Fruit fly (Drosophila melanogaster): ENCODE data around the gene CG32277.

- TF ChIP-seq cg (GFP tag; optimal IDR thresholded peaks at IDR 0.05) (no peak), psq (GFP tag; optimal IDR thresholded peaks at IDR 0.05) (no peak), CG8089 (GFP tag; optimal IDR thresholded peaks at IDR 0.05) (no peak), CG10147 (GFP tag; optimal IDR thresholded peaks at IDR 0.05) (no peak), CG11085 (GFP tag; IDR thresholded peaks at IDR 0.05) (no peak), ap (GFP tag; IDR thresholded peaks at IDR 0.05) (no peak), crc (GFP tag; optimal IDR thresholded peaks at IDR 0.05) (no peak), CG1647 (GFP tag; optimal IDR thresholded peaks at IDR 0.05) (no peak), run (tag; optimal IDR thresholded peaks at IDR 0.05) (no peak)
Observed at dm6 chr3L:3187263-3187662, 18.0 kb downstream of the CG32277 start, which contains the start of gene CG14957.

Data from whole organism, embryonic.